Worm (Caenorhabditis elegans): ENCODE results near the gene E04F6.10.

The E04F6.10 gene

ce11 chrII:7225864-7226522 is 9.0 kb upstream of the E04F6.10 start, which contains the start of gene clh-3:
TSS of gene clh-3 (minus strand) at chrII:7225914.
- no peak for TF ChIP-seq unc-62 (GFP tag; optimal IDR thresholded peaks at IDR 0.05)

ce11 chrII:7224074-7224473 is 7.1 kb upstream of the E04F6.10 start:
- no peak for TF ChIP-seq unc-62 (GFP tag; optimal IDR thresholded peaks at IDR 0.05)

- no peak for TF ChIP-seq unc-62 (GFP tag; optimal IDR thresholded peaks at IDR 0.05)
Measured at ce11 chrII:7212059-7212458, 4.9 kb downstream of the E04F6.10 start, which contains the start of gene E04F6.9. TSS of gene E04F6.9 (minus strand) at chrII:7212159.

ce11 chrII:7211280-7211679 is 5.7 kb downstream of the E04F6.10 start, which contains the start of gene E04F6.8:
TSS of gene E04F6.8 (minus strand) at chrII:7211380.
- no peak for TF ChIP-seq unc-62 (GFP tag; optimal IDR thresholded peaks at IDR 0.05)

ce11 chrII:7210187-7210586 is 6.8 kb downstream of the E04F6.10 start, which contains the start of gene E04F6.15:
TSS of gene E04F6.15 (minus strand) at chrII:7210287.
- TF ChIP-seq unc-62 (GFP tag; optimal IDR thresholded peaks at IDR 0.05), result no peak

- TF ChIP-seq unc-62 (GFP tag; optimal IDR thresholded peaks at IDR 0.05), result no peak
Measured at ce11 chrII:7208184-7208583, 8.8 kb downstream of the E04F6.10 start, which contains the start of gene dhs-7. TSS of gene dhs-7 (minus strand) at chrII:7208460.

- no peak for TF ChIP-seq unc-62 (GFP tag; optimal IDR thresholded peaks at IDR 0.05)
Measured at ce11 chrII:7207649-7208048, 9.3 kb downstream of the E04F6.10 start.

- no peak for TF ChIP-seq unc-62 (GFP tag; optimal IDR thresholded peaks at IDR 0.05)
Measured at ce11 chrII:7205388-7205787, 11.6 kb downstream of the E04F6.10 start, which contains the start of gene srd-59. TSS of gene srd-59 (plus strand) at chrII:7205688.

ce11 chrII:7204951-7205350 is 12.0 kb downstream of the E04F6.10 start, which contains the start of gene srd-58:
TSS of gene srd-58 (minus strand) at chrII:7205051.
- TF ChIP-seq unc-62 (GFP tag; optimal IDR thresholded peaks at IDR 0.05), result no peak

- TF ChIP-seq unc-62 (GFP tag; optimal IDR thresholded peaks at IDR 0.05), result no peak
Measured at ce11 chrII:7203110-7203509, 13.8 kb downstream of the E04F6.10 start, which contains the start of gene srd-56. TSS of gene srd-56 (minus strand) at chrII:7203210.

ce11 chrII:7200051-7200599 is 16.8 kb downstream of the E04F6.10 start, which contains the start of gene pcrg-1:
TSS of gene pcrg-1 (plus strand) at chrII:7200549.
- TF ChIP-seq unc-62 (GFP tag; optimal IDR thresholded peaks at IDR 0.05), result no peak

- TF ChIP-seq unc-62 (GFP tag; optimal IDR thresholded peaks at IDR 0.05), result no peak
Measured at ce11 chrII:7199308-7199707, 17.6 kb downstream of the E04F6.10 start, which contains the start of gene E04F6.6. TSS of gene E04F6.6 (minus strand) at chrII:7199565.

- no peak for TF ChIP-seq unc-62 (GFP tag; optimal IDR thresholded peaks at IDR 0.05)
Measured at ce11 chrII:7197434-7197833, 19.5 kb downstream of the E04F6.10 start.

ce11 chrII:7196040-7196439 is 20.9 kb downstream of the E04F6.10 start, which contains the start of gene maoc-1:
TSS of gene maoc-1 (plus strand) at chrII:7196276.
- no peak for TF ChIP-seq unc-62 (GFP tag; optimal IDR thresholded peaks at IDR 0.05)

ce11 chrII:7195541-7195940 is 21.4 kb downstream of the E04F6.10 start, which contains the start of gene acdh-12:
TSS of gene acdh-12 (minus strand) at chrII:7195641.
- no peak for TF ChIP-seq unc-62 (GFP tag; optimal IDR thresholded peaks at IDR 0.05)

ce11 chrII:7189120-7189519 is 27.8 kb downstream of the E04F6.10 start, which contains the start of gene E04F6.4:
TSS of gene E04F6.4 (plus strand) at chrII:7189420.
- no peak for TF ChIP-seq unc-62 (GFP tag; optimal IDR thresholded peaks at IDR 0.05)

- no peak for TF ChIP-seq unc-62 (GFP tag; optimal IDR thresholded peaks at IDR 0.05)
Measured at ce11 chrII:7187110-7187509, 29.8 kb downstream of the E04F6.10 start, which contains the start of gene C27H5.6. TSS of gene C27H5.6 (minus strand) at chrII:7187210.

Data from whole organism, dauer.